Fruit fly (Drosophila melanogaster) whole organism, adult: ENCODE results near the gene comm3.

Source experiments
- CG12768 ChIP-seq: fragments of 200-800 bp; sonication (Bioruptor generic); optimal IDR thresholded peaks from 2 replicates; lab custom pipeline; 2017; ENCODE audit warnings: missing biosample characterization, missing genetic modification characterization, mild to moderate bottlenecking, moderate library complexity, missing genetic modification reagents
- CG14711 ChIP-seq: fragments of 200-800 bp; sonication (Bioruptor generic); optimal IDR thresholded peaks from 2 replicates; lab custom pipeline; 2018; ENCODE audit warnings: missing biosample characterization, mild to moderate bottlenecking, missing genetic modification characterization, moderate library complexity
- CG33017 ChIP-seq: fragments of 200-800 bp; sonication (Bioruptor generic); optimal IDR thresholded peaks from 2 replicates; lab custom pipeline; 2018; ENCODE audit warnings: missing biosample characterization, mild to moderate bottlenecking, missing genetic modification characterization, moderate library complexity
- CG7045 ChIP-seq: fragments of 200-800 bp; sonication (Bioruptor generic); optimal IDR thresholded peaks from 2 replicates; lab custom pipeline; 2017; ENCODE audit warnings: missing biosample characterization, mild to moderate bottlenecking, missing genetic modification characterization
- CG7101 ChIP-seq: fragments of 200-800 bp; sonication (Bioruptor generic); optimal IDR thresholded peaks from 2 replicates; lab custom pipeline; 2018; ENCODE audit warnings: missing biosample characterization, mild to moderate bottlenecking, missing genetic modification characterization, moderate library complexity
- Clk ChIP-seq: fragments of 200-800 bp; sonication (Bioruptor generic); optimal IDR thresholded peaks from 2 replicates; lab custom pipeline; 2017; ENCODE audit warnings: missing biosample characterization, missing genetic modification characterization
- Hr96 ChIP-seq: fragments of 200-800 bp; sonication (Bioruptor generic); optimal IDR thresholded peaks from 2 replicates; lab custom pipeline; 2016; ENCODE audit warnings: missing biosample characterization, missing genetic modification characterization

dm6 chr3L:15634368-15635075 lies 13.0 kb downstream of the comm3 start:
- peak; percentile 62 for TF ChIP-seq CG14711
- TF ChIP-seq CG12768: peak; percentile 10
- TF ChIP-seq Hr96 (GFP tag; lab: Kevin White, UChicago): no peak
- peak; percentile 78 for TF ChIP-seq CG33017
- no peak for TF ChIP-seq Clk (GFP tag; lab: Kevin White, UChicago)
- TF ChIP-seq CG7045 (GFP tag; lab: Kevin White, UChicago): peak; percentile 13
- TF ChIP-seq CG7101: peak; percentile 72
